Worm (Caenorhabditis elegans) whole organism, mixed stage, embryonic: ENCODE results near the gene lron-5.

Source experiments
- lsy-2 ChIP-seq: fragments of 150-350 bp; optimal IDR thresholded peaks from 2 replicates; lab custom pipeline; 2014; ENCODE audit warnings: missing biosample characterization, missing genetic modification characterization
- nhr-12 ChIP-seq: fragments of 150-350 bp; optimal IDR thresholded peaks from 2 replicates; lab custom pipeline; 2014; ENCODE audit warnings: missing biosample characterization, missing genetic modification characterization
- nhr-2 ChIP-seq: fragments of 150-350 bp; optimal IDR thresholded peaks from 2 replicates; lab custom pipeline; 2014; ENCODE audit warnings: missing biosample characterization, missing genetic modification characterization
- nhr-76 ChIP-seq: sonication (generic microtip); optimal IDR thresholded peaks from 2 replicates; lab custom pipeline; 2017; ENCODE audit warnings: missing biosample characterization, missing genetic modification characterization
- pha-4 ChIP-seq: fragments of 150-350 bp; optimal IDR thresholded peaks from 2 replicates; lab custom pipeline; 2018; ENCODE audit warnings: missing biosample characterization, missing genetic modification reagents, missing genetic modification characterization
- snpc-4 ChIP-seq: fragments of 150-350 bp; optimal IDR thresholded peaks from 2 replicates; lab custom pipeline; 2014; ENCODE audit warnings: missing biosample characterization, missing genetic modification characterization
- unc-120 ChIP-seq: sonication (generic microtip); optimal IDR thresholded peaks from 2 replicates; lab custom pipeline; 2017; ENCODE audit warnings: missing genetic modification characterization, missing compliant biosample characterization; ENCODE audit not compliant: poor library complexity, severe bottlenecking
- unc-62 ChIP-seq: fragments of 150-350 bp; optimal IDR thresholded peaks from 2 replicates; lab custom pipeline; 2014; ENCODE audit warnings: missing biosample characterization, missing genetic modification reagents, missing genetic modification characterization
- zip-8 ChIP-seq: fragments of 150-350 bp; optimal IDR thresholded peaks from 2 replicates; lab custom pipeline; 2014; ENCODE audit warnings: missing biosample characterization, missing genetic modification characterization

DNA sequence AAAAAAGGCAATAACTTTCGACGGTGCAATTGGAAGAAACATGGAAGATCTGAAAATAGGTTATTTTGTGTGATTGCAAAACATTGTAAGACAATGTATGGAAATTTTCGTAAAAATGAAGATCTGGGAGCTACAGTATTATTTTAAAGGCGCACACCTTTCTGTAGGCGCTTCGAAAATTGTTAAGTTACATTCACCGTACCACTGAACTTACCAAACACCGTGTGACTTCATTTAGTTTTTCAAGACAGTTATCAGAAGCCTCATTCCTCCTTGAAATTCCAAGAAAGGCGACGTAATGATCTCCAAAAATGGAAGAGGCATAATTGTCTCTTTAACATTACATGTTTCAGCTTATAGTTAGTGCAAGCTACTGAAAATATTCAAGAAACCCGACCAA, 31.1 kb downstream of the lron-5 start:
- TF ChIP-seq unc-120 (tag; lab: Kevin White, UChicago) (no peak), nhr-2 (tag; lab: Kevin White, UChicago) (no peak), lsy-2 (tag; lab: Kevin White, UChicago) (no peak), snpc-4 (tag; lab: Kevin White, UChicago) (no peak), zip-8 (tag; lab: Kevin White, UChicago) (no peak), pha-4 (tag; lab: Kevin White, UChicago) (no peak), nhr-76 (no peak), unc-62 (GFP tag; lab: Kevin White, UChicago) (no peak), nhr-12 (tag; lab: Kevin White, UChicago) (no peak)
